Worm (Caenorhabditis elegans): ENCODE data around the gene F55H2.5.

The F55H2.5 gene

ce11 chrIII:9546016-9546659 lies 34.9 kb downstream of the F55H2.5 start, which contains the start of gene unc-16 (continued):
- TF ChIP-seq ztf-4 (tag; optimal IDR thresholded peaks at IDR 0.05) (no peak), skn-1 (tag; optimal IDR thresholded peaks at IDR 0.05) (peak; percentile 46), ztf-11 (tag; optimal IDR thresholded peaks at IDR 0.05) (no peak), zag-1 (tag; optimal IDR thresholded peaks at IDR 0.05) (no peak), fos-1 (tag; optimal IDR thresholded peaks at IDR 0.05) (no peak), fkh-2 (tag; optimal IDR thresholded peaks at IDR 0.05) (no peak), nhr-67 (tag; optimal IDR thresholded peaks at IDR 0.05) (no peak), hmg-11 (tag; optimal IDR thresholded peaks at IDR 0.05) (peak; percentile 90), ama-1 (optimal IDR thresholded peaks at IDR 0.05) (peak; percentile 58), unc-39 (tag; optimal IDR thresholded peaks at IDR 0.05) (no peak), pqm-1 (tag; optimal IDR thresholded peaks at IDR 0.05) (peak; percentile 23), jun-1 (tag; optimal IDR thresholded peaks at IDR 0.05) (peak; percentile 27), nhr-76 (tag; optimal IDR thresholded peaks at IDR 0.05) (no peak)

DNA sequence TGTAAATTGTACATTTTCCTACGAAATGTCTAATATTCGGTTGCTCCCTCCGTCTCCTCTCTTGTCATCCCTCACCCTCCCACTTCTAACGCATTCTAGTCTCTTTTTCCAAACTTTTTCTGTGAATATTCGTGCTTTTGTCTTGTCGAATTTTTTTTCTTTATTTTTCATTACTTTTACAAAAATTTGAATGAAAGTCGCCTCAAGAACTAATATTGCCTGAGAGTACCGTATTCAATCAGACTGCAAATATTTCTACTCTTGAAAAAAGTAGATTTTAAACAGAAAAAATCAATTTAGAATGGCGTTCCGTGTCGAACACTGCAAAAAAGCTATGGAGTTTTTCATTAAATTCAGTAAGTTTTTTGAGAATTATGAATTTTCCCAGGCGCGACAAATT lies 45.0 kb downstream of the F55H2.5 start, which contains the start of gene ZK1098.11:
Gene ZK1098.11, plus strand, starts transcription at position 301 of the 400 bp plus-strand sequence.
- no peak for TF ChIP-seq tbx-2 (tag; optimal IDR thresholded peaks at IDR 0.05)
- TF ChIP-seq nfya-1 (tag; optimal IDR thresholded peaks at IDR 0.05; ENCODE audit: insufficient read depth), result no peak
- TF ChIP-seq daf-12 (tag; optimal IDR thresholded peaks at IDR 0.05), result no peak
- TF ChIP-seq hmg-11 (tag; optimal IDR thresholded peaks at IDR 0.05), result no peak
- no peak for TF ChIP-seq fkh-10 (GFP tag; optimal IDR thresholded peaks at IDR 0.05)
- TF ChIP-seq mml-1 (tag; optimal IDR thresholded peaks at IDR 0.05), result no peak
- TF ChIP-seq nhr-28 (tag; optimal IDR thresholded peaks at IDR 0.05), result no peak
- TF ChIP-seq lsy-12 (tag; optimal IDR thresholded peaks at IDR 0.05), result no peak
- no peak for TF ChIP-seq jun-1 (tag; optimal IDR thresholded peaks at IDR 0.05)
- TF ChIP-seq nhr-23 (tag; optimal IDR thresholded peaks at IDR 0.05), result no peak
- no peak for TF ChIP-seq mdl-1 (tag; optimal IDR thresholded peaks at IDR 0.05)
- TF ChIP-seq snpc-4 (tag; optimal IDR thresholded peaks at IDR 0.05), result no peak
- no peak for TF ChIP-seq pha-4 (tag; optimal IDR thresholded peaks at IDR 0.05)
- TF ChIP-seq ceh-16 (tag; optimal IDR thresholded peaks at IDR 0.05), result no peak

DNA sequence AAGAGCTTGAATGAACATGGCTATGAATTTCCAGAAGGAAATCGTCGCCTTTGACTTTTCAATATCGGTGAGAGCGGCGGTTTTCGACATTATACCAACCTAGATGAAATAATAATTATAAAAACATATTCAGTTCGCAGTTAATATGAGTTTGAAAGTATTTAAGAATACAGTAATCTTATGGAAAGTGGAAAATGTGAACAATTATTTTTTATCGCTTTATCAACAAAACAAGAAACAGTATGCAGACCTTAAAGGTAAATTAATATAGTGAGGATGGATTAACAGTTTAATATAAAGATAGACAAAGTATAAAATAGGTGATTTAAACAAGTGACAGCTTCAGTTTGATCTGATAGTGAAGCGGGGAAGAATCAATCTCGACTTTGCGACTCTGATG lies 47.2 kb downstream of the F55H2.5 start, which contains the start of gene C48B4.6:
Gene C48B4.6, minus strand, starts transcription at position 101 of the 400 bp plus-strand sequence.
- TF ChIP-seq lin-15B (tag; optimal IDR thresholded peaks at IDR 0.05) (no peak), nhr-76 (tag; optimal IDR thresholded peaks at IDR 0.05) (no peak), unc-39 (tag; optimal IDR thresholded peaks at IDR 0.05) (no peak), ceh-16 (tag; optimal IDR thresholded peaks at IDR 0.05) (no peak), nhr-67 (tag; optimal IDR thresholded peaks at IDR 0.05) (no peak), unc-62 (GFP tag; optimal IDR thresholded peaks at IDR 0.05) (no peak), elt-1 (tag; optimal IDR thresholded peaks at IDR 0.05) (no peak), nhr-23 (tag; optimal IDR thresholded peaks at IDR 0.05) (no peak), pha-4 (tag; optimal IDR thresholded peaks at IDR 0.05) (no peak), nhr-43 (tag; optimal IDR thresholded peaks at IDR 0.05; ENCODE audit: poor library complexity, severe bottlenecking) (no peak)

DNA sequence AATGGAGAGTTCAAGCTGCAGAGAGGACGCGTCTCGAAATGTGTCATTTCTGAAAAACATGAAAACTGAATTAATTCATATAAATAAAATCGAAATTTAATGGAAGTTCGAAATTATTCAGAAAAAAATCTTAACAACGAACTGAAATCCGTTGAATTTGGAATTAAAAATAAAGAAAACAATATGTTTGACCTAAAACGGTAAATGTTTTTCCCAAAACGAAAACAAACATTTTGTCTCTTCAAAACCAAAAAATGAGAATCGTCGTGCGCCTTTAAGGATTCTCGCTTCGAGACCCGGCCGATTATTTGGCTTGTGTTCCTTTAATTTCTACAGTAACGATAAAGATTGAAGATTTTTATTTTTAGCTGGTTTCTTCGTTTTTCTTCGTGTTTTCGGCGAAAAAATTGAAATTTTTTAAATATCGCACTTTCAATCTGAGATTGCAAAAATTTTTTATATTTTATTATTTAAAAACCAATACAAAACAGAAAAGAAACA lies 48.2 kb downstream of the F55H2.5 start, which contains the start of gene C48B4.7:
Gene C48B4.7, minus strand, starts transcription at position 51 of the 501 bp plus-strand sequence.
- TF ChIP-seq ztf-4 (tag; optimal IDR thresholded peaks at IDR 0.05), result no peak
- TF ChIP-seq egl-27 (tag; optimal IDR thresholded peaks at IDR 0.05), result no peak
- TF ChIP-seq ceh-9 (tag; optimal IDR thresholded peaks at IDR 0.05), result no peak
- no peak for TF ChIP-seq ZK546.5 (tag; optimal IDR thresholded peaks at IDR 0.05)
- no peak for TF ChIP-seq ceh-82 (tag; optimal IDR thresholded peaks at IDR 0.05)

DNA sequence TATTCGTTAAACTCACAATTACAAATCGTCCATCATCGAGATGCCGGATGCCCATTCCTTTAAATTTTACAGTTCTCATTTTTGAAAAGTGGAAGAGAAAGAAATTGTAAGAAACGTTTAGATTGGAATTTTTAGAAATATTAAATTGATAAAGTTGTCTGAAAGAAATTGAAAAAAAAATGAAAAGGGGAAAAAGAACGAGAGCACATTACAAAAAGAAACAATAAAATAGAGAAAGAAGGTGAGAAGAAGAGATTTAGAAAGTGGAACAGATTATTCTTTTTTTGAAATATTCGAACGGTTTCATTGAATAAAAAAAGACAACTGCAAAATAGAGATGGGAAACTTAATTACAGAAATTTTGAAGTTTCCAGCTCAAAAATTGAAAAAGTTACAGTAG lies 49.9 kb downstream of the F55H2.5 start, which contains the start of gene C48B4.8:
Gene C48B4.8, minus strand, starts transcription at position 101 of the 400 bp plus-strand sequence.
- no peak for TF ChIP-seq ama-1 (optimal IDR thresholded peaks at IDR 0.05)
- no peak for TF ChIP-seq unc-39 (tag; optimal IDR thresholded peaks at IDR 0.05)
- TF ChIP-seq skn-1 (tag; optimal IDR thresholded peaks at IDR 0.05), result no peak
- TF ChIP-seq ztf-4 (tag; optimal IDR thresholded peaks at IDR 0.05), result no peak
- TF ChIP-seq nhr-23 (tag; optimal IDR thresholded peaks at IDR 0.05), result no peak
- no peak for TF ChIP-seq lsy-12 (tag; optimal IDR thresholded peaks at IDR 0.05)
